Worm (Caenorhabditis elegans): Measurements from ENCODE around the gene klp-19.

klp-19 gene

ce11 chrIII:13268856-13269255 lies 38.2 kb downstream of the klp-19 start, which contains the start of gene cpf-2 (continued):
- TF ChIP-seq die-1 (tag; optimal IDR thresholded peaks at IDR 0.05) (no peak), hsf-1 (GFP tag; IDR thresholded peaks at IDR 0.05) (no peak), hrde-1 (tag; optimal IDR thresholded peaks at IDR 0.05; ENCODE audit: borderline replicate concordance) (peak; percentile 1), ceh-40 (GFP tag; IDR thresholded peaks at IDR 0.05) (peak; percentile 19; the same call in 1 of the 2 replicates), D2030.7 (GFP tag; IDR thresholded peaks at IDR 0.05) (0 out of 2 replicates have a peak, but pooled peaks have one; percentile 24), Y79H2A.3 (GFP tag; conservative IDR thresholded peaks at IDR 0.05) (no peak), nfyb-1 (GFP tag; IDR thresholded peaks at IDR 0.05) (peak; percentile 48; the same call in 1 of the 2 replicates), F33H1.4 (GFP tag; IDR thresholded peaks at IDR 0.05) (peak; percentile 37), hlh-26 (GFP tag; conservative IDR thresholded peaks at IDR 0.05) (no peak), tbp1 (GFP tag; optimal IDR thresholded peaks at IDR 0.05) (peak; percentile 41), B0019.2 (GFP tag; conservative IDR thresholded peaks at IDR 0.05) (no peak), dox-1 (GFP tag; IDR thresholded peaks at IDR 0.05) (peak; percentile 79), madf-6 (GFP tag; IDR thresholded peaks at IDR 0.05) (peak; percentile 53), nhr-80 (tag; optimal IDR thresholded peaks at IDR 0.05) (no peak), snpc-4 (GFP tag; optimal IDR thresholded peaks at IDR 0.05) (no peak), snpc-4 (tag; optimal IDR thresholded peaks at IDR 0.05) (peak in 2 of 4 experiments; percentile 15 to 22), madf-8 (GFP tag; conservative IDR thresholded peaks at IDR 0.05) (peak; percentile 31; the same call in 1 of the 2 replicates), lin-40 (tag; optimal IDR thresholded peaks at IDR 0.05) (peak; percentile 70), lsl-1 (GFP tag; optimal IDR thresholded peaks at IDR 0.05) (peak; percentile 30), lag-1 (GFP tag; IDR thresholded peaks at IDR 0.05) (no peak), F52B5.7 (tag; optimal IDR thresholded peaks at IDR 0.05) (no peak), xnd-1 (tag; optimal IDR thresholded peaks at IDR 0.05) (no peak), aptf-2 (GFP tag; conservative IDR thresholded peaks at IDR 0.05) (no peak), madf-3 (GFP tag; IDR thresholded peaks at IDR 0.05) (peak; percentile 81; the same call in 1 of the 2 replicates), cebp-1 (GFP tag; IDR thresholded peaks at IDR 0.05) (no peak), cebp-1 (tag; optimal IDR thresholded peaks at IDR 0.05) (peak; percentile 69)

- TF ChIP-seq nfya-2 (GFP tag; IDR thresholded peaks at IDR 0.05) (no peak), egrh-3 (GFP tag; IDR thresholded peaks at IDR 0.05) (0 out of 2 replicates have a peak, but pooled peaks have one; percentile 24), ztf-22 (GFP tag; optimal IDR thresholded peaks at IDR 0.05) (no peak), ceh-27 (GFP tag; optimal IDR thresholded peaks at IDR 0.05) (no peak), cebp-2 (GFP tag; IDR thresholded peaks at IDR 0.05) (0 out of 2 replicates have a peak, but pooled peaks have one; percentile 9), mcd-1 (GFP tag; IDR thresholded peaks at IDR 0.05) (0 out of 2 replicates have a peak, but pooled peaks have one; percentile 22), bed-2 (GFP tag; IDR thresholded peaks at IDR 0.05) (no peak), egl-44 (GFP tag; IDR thresholded peaks at IDR 0.05) (no peak), zfh-2 (GFP tag; conservative IDR thresholded peaks at IDR 0.05) (peak; percentile 64)
These were observed 40.0 kb downstream of the klp-19 start for ce11 chrIII:13267046-13267445.

DNA sequence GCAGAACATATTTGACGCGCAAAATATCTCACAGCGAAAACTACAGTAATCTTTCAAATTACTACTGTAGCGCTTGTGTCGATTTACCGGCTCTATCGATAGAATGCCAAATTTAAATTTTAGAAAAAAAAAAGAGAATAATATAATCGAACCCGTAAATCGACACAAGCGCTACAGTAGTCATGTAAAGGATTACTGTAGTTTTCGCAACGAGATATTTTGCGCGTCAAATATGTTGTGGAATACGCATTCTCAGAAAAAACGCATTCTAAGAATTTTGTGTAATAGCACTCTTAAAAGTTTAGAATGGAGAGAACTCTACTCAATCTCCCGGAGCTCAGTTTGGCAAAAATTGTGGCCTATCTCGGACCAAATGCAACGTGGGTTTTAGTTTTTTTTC lies 41.5 kb downstream of the klp-19 start, which contains the start of gene F56A8.5:
TSS of gene F56A8.5 (plus strand) at position 301 of the 400 bp plus-strand sequence.
- TF ChIP-seq ceh-27 (GFP tag; optimal IDR thresholded peaks at IDR 0.05) = no peak
- no peak for TF ChIP-seq madf-6 (GFP tag; IDR thresholded peaks at IDR 0.05)
- no peak for TF ChIP-seq lsl-1 (GFP tag; optimal IDR thresholded peaks at IDR 0.05)
- TF ChIP-seq mxl-1 (tag; optimal IDR thresholded peaks at IDR 0.05) = no peak
- no peak for TF ChIP-seq let-607 (tag; optimal IDR thresholded peaks at IDR 0.05)
- TF ChIP-seq ceh-58 (GFP tag; IDR thresholded peaks at IDR 0.05) = no peak
- TF ChIP-seq aptf-2 (GFP tag; conservative IDR thresholded peaks at IDR 0.05) = no peak
- no peak for TF ChIP-seq ZK185.1 (tag; optimal IDR thresholded peaks at IDR 0.05; ENCODE audit: poor library complexity, severe bottlenecking)
- TF ChIP-seq F39B2.1 (GFP tag; IDR thresholded peaks at IDR 0.05) = no peak
- no peak for TF ChIP-seq madf-3 (GFP tag; IDR thresholded peaks at IDR 0.05)
- TF ChIP-seq ceh-79 (tag; optimal IDR thresholded peaks at IDR 0.05) = no peak
- TF ChIP-seq F49E8.2 (tag; optimal IDR thresholded peaks at IDR 0.05; ENCODE audit: insufficient read depth) = no peak

Measured in whole organism, young adult.